Worm (Caenorhabditis elegans) whole organism, L1 larva: Measurements from ENCODE around the gene dot-1.2.

Source experiments
- ces-1 ChIP-seq: fragments of 150-350 bp; optimal IDR thresholded peaks from 2 replicates; lab custom pipeline; 2014; ENCODE audit warnings: missing biosample characterization, missing genetic modification reagents, missing genetic modification characterization
- fos-1 ChIP-seq: fragments of 150-350 bp; optimal IDR thresholded peaks from 2 replicates; lab custom pipeline; 2014; ENCODE audit warnings: missing biosample characterization, missing genetic modification characterization
- hlh-17 ChIP-seq: fragments of 200-800 bp; sonication (Bioruptor generic); optimal IDR thresholded peaks from 2 replicates; lab custom pipeline; 2018; ENCODE audit warnings: missing genetic modification characterization, mild to moderate bottlenecking, missing compliant biosample characterization, moderate library complexity, borderline replicate concordance
- jun-1 ChIP-seq: fragments of 150-350 bp; optimal IDR thresholded peaks from 2 replicates; lab custom pipeline; 2014; ENCODE audit warnings: missing biosample characterization, missing genetic modification reagents, missing genetic modification characterization
- lin-13 ChIP-seq: fragments of 150-350 bp; optimal IDR thresholded peaks from 2 replicates; lab custom pipeline; 2014; ENCODE audit warnings: missing biosample characterization, missing genetic modification reagents, missing genetic modification characterization
- nhr-12 ChIP-seq: sonication (generic microtip); optimal IDR thresholded peaks from 2 replicates; lab custom pipeline; 2017; ENCODE audit warnings: missing biosample characterization, missing genetic modification characterization
- nhr-28 ChIP-seq: fragments of 150-350 bp; optimal IDR thresholded peaks from 2 replicates; lab custom pipeline; 2014; ENCODE audit warnings: missing biosample characterization, missing genetic modification characterization
- rnt-1 ChIP-seq: sonication (generic microtip); optimal IDR thresholded peaks from 2 replicates; lab custom pipeline; 2016; ENCODE audit warnings: mild to moderate bottlenecking, missing genetic modification characterization, moderate library complexity, missing compliant biosample characterization

DNA sequence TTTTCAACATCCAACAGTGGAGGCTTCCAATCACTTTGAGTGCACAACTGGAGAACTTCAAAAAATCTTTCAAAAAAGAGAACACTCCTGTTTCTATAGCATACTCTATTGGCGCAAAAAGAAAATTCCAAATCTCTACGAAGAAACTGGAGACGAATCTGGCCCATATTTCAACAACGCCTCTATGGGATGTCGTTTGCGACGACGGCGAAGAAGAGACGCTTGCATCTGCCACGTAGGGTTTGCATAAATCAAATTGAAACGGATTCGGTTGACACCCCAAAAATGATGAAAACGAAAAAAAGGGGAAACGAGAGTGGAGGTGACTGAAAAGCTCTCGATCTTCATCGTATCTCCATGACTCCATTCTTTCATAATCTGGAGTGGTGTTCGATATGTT, 12.9 kb downstream of the dot-1.2 start:
- TF ChIP-seq nhr-12 (tag; lab: Kevin White, UChicago): no peak
- TF ChIP-seq lin-13 (GFP tag; lab: Kevin White, UChicago): no peak
- TF ChIP-seq jun-1 (tag; lab: Kevin White, UChicago): no peak
- TF ChIP-seq hlh-17 (GFP tag; lab: Kevin White, UChicago): no peak
- no peak for TF ChIP-seq nhr-28 (tag; lab: Kevin White, UChicago)
- no peak for TF ChIP-seq rnt-1 (tag; lab: Kevin White, UChicago)
- TF ChIP-seq ces-1 (GFP tag; lab: Kevin White, UChicago): no peak
- TF ChIP-seq fos-1: no peak
